Fruit fly (Drosophila melanogaster) whole organism, embryonic: ENCODE data around the gene Gyc89Da.

Experiments
- Abd-B ChIP-seq: fragments of 200-800 bp; sonication (Bioruptor generic); optimal IDR thresholded peaks from 2 replicates; lab custom pipeline; 2018; ENCODE audit warnings: missing biosample characterization, mild to moderate bottlenecking, missing genetic modification characterization, moderate library complexity
- Bgb ChIP-seq: fragments of 200-800 bp; sonication (Bioruptor generic); IDR thresholded peaks from 2 replicates; pipeline ENCODE4 v1.3.6; 2022; ENCODE audit warnings: missing biosample characterization, missing genetic modification characterization; ENCODE audit not compliant: partially characterized antibody
- CG10959 ChIP-seq: fragments of 200-800 bp; sonication (Bioruptor generic); IDR thresholded peaks from 2 replicates; pipeline ENCODE4 v1.3.6; 2022; ENCODE audit warnings: missing biosample characterization, missing genetic modification characterization
- CG11696 ChIP-seq: fragments of 200-800 bp; sonication (Bioruptor generic); IDR thresholded peaks from 2 replicates; pipeline ENCODE4 v1.3.6; 2022; ENCODE audit warnings: missing biosample characterization, missing genetic modification characterization
- CG12769 ChIP-seq: fragments of 200-800 bp; sonication (Bioruptor generic); optimal IDR thresholded peaks from 2 replicates; lab custom pipeline; 2019; ENCODE audit warnings: missing biosample characterization, mild to moderate bottlenecking, missing genetic modification characterization, moderate library complexity
- CG18011 ChIP-seq: fragments of 200-800 bp; sonication (Bioruptor generic); optimal IDR thresholded peaks from 2 replicates; lab custom pipeline; 2017; ENCODE audit warnings: missing biosample characterization, missing genetic modification characterization, mild to moderate bottlenecking, moderate library complexity, missing genotype
- CG30020 ChIP-seq: fragments of 200-800 bp; optimal IDR thresholded peaks from 2 replicates; lab custom pipeline; 2019; ENCODE audit warnings: missing biosample characterization, mild to moderate bottlenecking, missing genetic modification characterization, moderate library complexity
- CG31388 ChIP-seq: fragments of 200-800 bp; sonication (Bioruptor generic); optimal IDR thresholded peaks from 2 replicates; lab custom pipeline; 2016; ENCODE audit warnings: missing biosample characterization, missing genetic modification characterization
- CG32767 ChIP-seq: fragments of 200-800 bp; sonication (Bioruptor generic); IDR thresholded peaks from 2 replicates; pipeline ENCODE4 v1.3.6; 2022; ENCODE audit warnings: missing biosample characterization, missing genetic modification characterization
- CG34224 ChIP-seq: fragments of 200-800 bp; sonication (Bioruptor generic); IDR thresholded peaks from 3 replicates; pipeline ENCODE4 v1.3.6; 2022; ENCODE audit warnings: missing biosample characterization, missing genetic modification characterization; ENCODE audit not compliant: partially characterized antibody
- CG7745 ChIP-seq: fragments of 200-800 bp; sonication (Bioruptor generic); optimal IDR thresholded peaks from 2 replicates; lab custom pipeline; 2018; ENCODE audit warnings: missing biosample characterization, mild to moderate bottlenecking, missing genetic modification characterization, moderate library complexity
- CG7786 ChIP-seq: fragments of 200-800 bp; sonication (Bioruptor generic); optimal IDR thresholded peaks from 2 replicates; lab custom pipeline; 2016; ENCODE audit warnings: missing biosample characterization, missing genetic modification characterization
- CG7987 ChIP-seq: fragments of 200-800 bp; sonication (Bioruptor generic); optimal IDR thresholded peaks from 2 replicates; lab custom pipeline; 2018; ENCODE audit warnings: missing biosample characterization, mild to moderate bottlenecking, missing genetic modification characterization, moderate library complexity
- CG8089 ChIP-seq: fragments of 200-800 bp; sonication (Bioruptor generic); optimal IDR thresholded peaks from 3 replicates; lab custom pipeline; 2016; ENCODE audit warnings: missing biosample characterization, missing genetic modification characterization
- CG9876 ChIP-seq: fragments of 200-800 bp; sonication (Bioruptor generic); optimal IDR thresholded peaks from 2 replicates; lab custom pipeline; 2016; ENCODE audit warnings: missing biosample characterization, missing genetic modification characterization
- CG9932 ChIP-seq: fragments of 200-800 bp; sonication (Bioruptor generic); IDR thresholded peaks from 2 replicates; pipeline ENCODE4 v1.3.6; 2022; ENCODE audit warnings: missing biosample characterization, missing genetic modification characterization
- Chrac-16 ChIP-seq: fragments of 200-800 bp; sonication (Bioruptor generic); optimal IDR thresholded peaks from 3 replicates; lab custom pipeline; 2016; ENCODE audit warnings: missing biosample characterization, missing genetic modification characterization
- CoRest ChIP-seq: fragments of 200-800 bp; sonication (Bioruptor generic); optimal IDR thresholded peaks from 3 replicates; lab custom pipeline; 2018; ENCODE audit warnings: missing biosample characterization, mild to moderate bottlenecking, missing genetic modification characterization, moderate library complexity
- Dad ChIP-seq: fragments of 200-800 bp; sonication (Bioruptor generic); optimal IDR thresholded peaks from 3 replicates; lab custom pipeline; 2016; ENCODE audit warnings: missing biosample characterization, missing genetic modification characterization
- Dek ChIP-seq: fragments of 200-800 bp; sonication (Bioruptor generic); optimal IDR thresholded peaks from 3 replicates; lab custom pipeline; 2019; ENCODE audit warnings: missing biosample characterization, mild to moderate bottlenecking, missing genetic modification characterization, moderate library complexity
- Dip2 ChIP-seq: fragments of 200-800 bp; sonication (Bioruptor generic); IDR thresholded peaks from 2 replicates; pipeline ENCODE4 v1.3.6; 2022; ENCODE audit warnings: missing biosample characterization, missing genetic modification characterization
- Dll ChIP-seq: fragments of 200-800 bp; sonication (Bioruptor generic); IDR thresholded peaks from 4 replicates; pipeline ENCODE4 v1.3.6; 2022; ENCODE audit warnings: missing biosample characterization, missing genetic modification characterization; ENCODE audit not compliant: partially characterized antibody
- Dp ChIP-seq: fragments of 200-800 bp; sonication (Bioruptor generic); optimal IDR thresholded peaks from 2 replicates; lab custom pipeline; 2018; ENCODE audit warnings: missing biosample characterization, mild to moderate bottlenecking, missing genetic modification characterization, moderate library complexity
- Eip74EF ChIP-seq, 2 experiments: fragments of 200-800 bp in 1 of 2; fragments of >200 bp in 1 of 2; sonication (Bioruptor generic) in 1 of 2; optimal IDR thresholded peaks; 2 replicates each; lab custom pipeline; 2017 to 2019; ENCODE audit warnings: missing biosample characterization in 2 of 2, missing genetic modification characterization in 2 of 2, mild to moderate bottlenecking in 1 of 2, moderate library complexity in 1 of 2
- HLH4C ChIP-seq: fragments of 200-800 bp; sonication (Bioruptor generic); IDR thresholded peaks from 3 replicates; pipeline ENCODE4 v1.3.6; 2022; ENCODE audit warnings: missing biosample characterization, missing genetic modification characterization; ENCODE audit not compliant: partially characterized antibody
- Max ChIP-seq: fragments of 200-800 bp; sonication (Bioruptor generic); optimal IDR thresholded peaks from 2 replicates; lab custom pipeline; 2016; ENCODE audit warnings: missing biosample characterization, mild to moderate bottlenecking, missing genetic modification characterization
- Mrtf ChIP-seq: fragments of 200-800 bp; sonication (Bioruptor generic); IDR thresholded peaks from 3 replicates; pipeline ENCODE4 v1.3.6; 2022; ENCODE audit warnings: missing biosample characterization, missing genetic modification characterization
- Ravus ChIP-seq: fragments of 200-800 bp; sonication (Bioruptor generic); IDR thresholded peaks from 2 replicates; pipeline ENCODE4 v1.3.6; 2022; ENCODE audit warnings: missing biosample characterization, missing genetic modification characterization
- Sox100B ChIP-seq: fragments of 200-800 bp; sonication (Bioruptor generic); optimal IDR thresholded peaks from 3 replicates; lab custom pipeline; 2018; ENCODE audit warnings: missing biosample characterization, mild to moderate bottlenecking, missing genetic modification characterization
- ap ChIP-seq: fragments of 200-800 bp; sonication (Bioruptor generic); IDR thresholded peaks from 2 replicates; pipeline ENCODE4 v1.3.6; 2022; ENCODE audit warnings: missing biosample characterization, missing genetic modification characterization
- grn ChIP-seq: fragments of 200-800 bp; sonication (Bioruptor generic); optimal IDR thresholded peaks from 3 replicates; lab custom pipeline; 2017; ENCODE audit warnings: missing biosample characterization, missing genetic modification characterization
- h ChIP-seq: fragments of >200 bp; optimal IDR thresholded peaks from 2 replicates; lab custom pipeline; 2017
- hb ChIP-seq: fragments of 200-800 bp; sonication (Bioruptor generic); IDR thresholded peaks from 3 replicates; pipeline ENCODE4 v1.3.6; 2022; ENCODE audit warnings: missing biosample characterization, missing genetic modification characterization; ENCODE audit not compliant: partially characterized antibody
- insv ChIP-seq, 2 experiments: fragments of 200-800 bp; sonication (Bioruptor generic); optimal IDR thresholded peaks; 3 replicates each; lab custom pipeline; 2016 to 2018; ENCODE audit warnings: missing biosample characterization in 2 of 2, missing genetic modification characterization in 2 of 2
- jing ChIP-seq: fragments of 200-800 bp; sonication (Bioruptor generic); optimal IDR thresholded peaks from 2 replicates; lab custom pipeline; 2018; ENCODE audit warnings: missing biosample characterization, mild to moderate bottlenecking, missing genetic modification characterization
- nmo ChIP-seq: fragments of 200-800 bp; sonication (Bioruptor generic); optimal IDR thresholded peaks from 2 replicates; lab custom pipeline; 2018; ENCODE audit warnings: missing biosample characterization, mild to moderate bottlenecking, missing genetic modification characterization, moderate library complexity
- pb ChIP-seq: fragments of 200-800 bp; sonication (Bioruptor generic); optimal IDR thresholded peaks from 3 replicates; lab custom pipeline; 2016; ENCODE audit warnings: missing biosample characterization, missing genetic modification characterization
- pfk ChIP-seq: fragments of 200-800 bp; sonication (Bioruptor generic); optimal IDR thresholded peaks from 2 replicates; lab custom pipeline; 2018; ENCODE audit warnings: missing biosample characterization, mild to moderate bottlenecking, missing genetic modification characterization, moderate library complexity
- prd ChIP-seq, 3 experiments: fragments of >200 bp in 2 of 3; fragments of 200-800 bp in 1 of 3; sonication (Bioruptor generic) in 1 of 3; optimal IDR thresholded peaks in 2 of 3; IDR thresholded peaks in 1 of 3; 2 replicates in 2 of 3; 3 replicates in 1 of 3; pipeline versions ENCODE4 v1.3.6 to Lab custom; 2017 to 2022; ENCODE audit warnings: missing biosample characterization in 1 of 3, missing genetic modification characterization in 1 of 3
- psq ChIP-seq: fragments of 200-800 bp; sonication (Bioruptor generic); optimal IDR thresholded peaks from 2 replicates; lab custom pipeline; 2017; ENCODE audit warnings: missing biosample characterization, missing genetic modification characterization
- salm ChIP-seq: fragments of 200-800 bp; sonication (Bioruptor generic); optimal IDR thresholded peaks from 2 replicates; lab custom pipeline; 2018; ENCODE audit warnings: missing biosample characterization, mild to moderate bottlenecking, missing genetic modification characterization
- sens-2 ChIP-seq: fragments of 200-800 bp; sonication (Bioruptor generic); IDR thresholded peaks from 2 replicates; pipeline ENCODE4 v1.3.6; 2022; ENCODE audit warnings: missing biosample characterization, missing genetic modification characterization
- sima ChIP-seq: fragments of 200-800 bp; sonication (Bioruptor generic); optimal IDR thresholded peaks from 2 replicates; lab custom pipeline; 2016; ENCODE audit warnings: missing biosample characterization, missing genetic modification characterization
- sna ChIP-seq: fragments of 200-800 bp; sonication (Bioruptor generic); IDR thresholded peaks from 2 replicates; pipeline ENCODE4 v1.3.6; 2022; ENCODE audit warnings: missing biosample characterization, missing genetic modification characterization; ENCODE audit not compliant: partially characterized antibody
- so ChIP-seq: fragments of 200-800 bp; sonication (Bioruptor generic); IDR thresholded peaks from 3 replicates; pipeline ENCODE4 v1.3.6; 2022; ENCODE audit warnings: missing biosample characterization, missing genetic modification characterization
- tll ChIP-seq, 2 experiments: fragments of 200-800 bp in 1 of 2; fragments of >200 bp in 1 of 2; sonication (Bioruptor generic) in 1 of 2; optimal IDR thresholded peaks; 2 replicates each; lab custom pipeline; 2017 to 2019; ENCODE audit warnings: missing biosample characterization in 2 of 2, missing genetic modification characterization in 2 of 2, mild to moderate bottlenecking in 1 of 2, moderate library complexity in 1 of 2
- trh ChIP-seq: fragments of 200-800 bp; sonication (Bioruptor generic); optimal IDR thresholded peaks from 2 replicates; lab custom pipeline; 2016; ENCODE audit warnings: missing biosample characterization, missing genetic modification characterization
- ttk ChIP-seq: fragments of 200-800 bp; sonication (Bioruptor generic); IDR thresholded peaks from 2 replicates; pipeline ENCODE4 v2.1.2; 2022; ENCODE audit warnings: missing biosample characterization, missing genetic modification characterization
- vnd ChIP-seq: fragments of 200-800 bp; sonication (Bioruptor generic); IDR thresholded peaks from 3 replicates; pipeline ENCODE4 v1.3.6; 2022; ENCODE audit warnings: missing biosample characterization, missing genetic modification characterization; ENCODE audit not compliant: partially characterized antibody
- zfh1 ChIP-seq: fragments of 200-800 bp; sonication (Bioruptor generic); IDR thresholded peaks from 3 replicates; pipeline ENCODE4 v1.3.6; 2022; ENCODE audit warnings: missing biosample characterization, missing genetic modification characterization

Gene Gyc89Da

DNA sequence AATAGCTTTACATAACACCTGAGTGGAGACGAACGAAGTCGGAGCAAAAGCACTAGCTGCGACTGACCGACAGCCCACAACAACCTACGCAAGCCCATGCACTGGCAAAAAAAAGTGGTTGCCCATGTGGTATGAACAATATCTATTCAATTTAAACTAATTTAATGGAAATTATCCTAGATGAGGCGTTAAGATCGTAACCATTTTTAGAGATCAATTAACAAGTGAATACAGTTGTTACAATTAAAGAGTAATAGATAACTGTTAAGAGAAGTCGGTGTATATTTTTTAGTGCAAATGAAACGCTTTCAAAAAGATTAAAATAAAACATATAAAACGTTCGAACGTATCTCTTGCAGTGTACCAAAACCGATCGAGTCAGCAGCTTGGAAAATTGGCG lies 23.8 kb downstream of the Gyc89Da start (continued):
- TF ChIP-seq sna (GFP tag; lab: Robert Waterston, UW), result no peak
- TF ChIP-seq CG30020, result no peak
- TF ChIP-seq CG7745 (tag; lab: Kevin White, UChicago), result no peak
- TF ChIP-seq Eip74EF (GFP tag; optimal IDR thresholded peaks at IDR 0.05; lab: Kevin White, UChicago), result peak in 1 of 2 experiments; percentile 59
- TF ChIP-seq HLH4C (GFP tag; lab: Robert Waterston, UW), result no peak
- TF ChIP-seq Chrac-16 (GFP tag; lab: Kevin White, UChicago), result peak; percentile 7
- no peak for TF ChIP-seq Mrtf (GFP tag; lab: Robert Waterston, UW)
- no peak for TF ChIP-seq CG8089 (GFP tag; lab: Kevin White, UChicago)
- TF ChIP-seq Dek (tag; lab: Kevin White, UChicago), result peak; percentile 5
- TF ChIP-seq CG18011 (GFP tag; lab: Kevin White, UChicago), result no peak
- TF ChIP-seq pfk (GFP tag; lab: Kevin White, UChicago), result no peak
- no peak for TF ChIP-seq prd (optimal IDR thresholded peaks at IDR 0.05; lab: Kevin White, UChicago)
- peak; percentile 38; the same call in 1 of the 3 replicates for TF ChIP-seq prd (GFP tag; IDR thresholded peaks at IDR 0.05; lab: Robert Waterston, UW)
- TF ChIP-seq CG31388, result no peak
- TF ChIP-seq Sox100B, result no peak
- TF ChIP-seq h (lab: Kevin White, UChicago), result no peak
- no peak for TF ChIP-seq tll (GFP tag; optimal IDR thresholded peaks at IDR 0.05; lab: Kevin White, UChicago)
- no peak for TF ChIP-seq grn (GFP tag; lab: Kevin White, UChicago)
- TF ChIP-seq ap, result peak; percentile 52
- no peak for TF ChIP-seq CG9876 (GFP tag; lab: Kevin White, UChicago)
- no peak for TF ChIP-seq Dll
- no peak for TF ChIP-seq Dp (GFP tag; lab: Kevin White, UChicago)
- 0 out of 2 replicates have a peak, but pooled peaks have one; percentile 16 for TF ChIP-seq CG32767 (GFP tag; lab: Robert Waterston, UW)
- no peak for TF ChIP-seq CG11696 (GFP tag; lab: Robert Waterston, UW)
- TF ChIP-seq salm, result peak; percentile 14
- no peak for TF ChIP-seq Ravus
- no peak for TF ChIP-seq insv (GFP tag; optimal IDR thresholded peaks at IDR 0.05; lab: Kevin White, UChicago)
- TF ChIP-seq pb, result no peak
- TF ChIP-seq nmo, result peak; percentile 68
- TF ChIP-seq hb (GFP tag; lab: Robert Waterston, UW), result no peak
- peak; percentile 46; the same call in 1 of the 3 replicates for TF ChIP-seq zfh1
- no peak for TF ChIP-seq Dad
- no peak for TF ChIP-seq vnd (GFP tag; lab: Robert Waterston, UW)
- no peak for TF ChIP-seq Dip2 (GFP tag; lab: Robert Waterston, UW)
- no peak for TF ChIP-seq sens-2 (GFP tag; lab: Robert Waterston, UW)
- peak; percentile 68 for TF ChIP-seq ttk
- no peak for TF ChIP-seq Bgb (GFP tag; lab: Robert Waterston, UW)
- TF ChIP-seq psq, result no peak
- TF ChIP-seq Abd-B, result no peak
- no peak for TF ChIP-seq CG7786
- no peak for TF ChIP-seq CG7987
- TF ChIP-seq so (GFP tag; lab: Robert Waterston, UW), result no peak
- TF ChIP-seq trh (GFP tag; lab: Kevin White, UChicago), result no peak
- TF ChIP-seq CG9932, result no peak
- no peak for TF ChIP-seq sima
- TF ChIP-seq CoRest, result peak; percentile 62
- TF ChIP-seq CG34224 (GFP tag; lab: Robert Waterston, UW), result no peak
- no peak for TF ChIP-seq CG12769 (tag; lab: Kevin White, UChicago)
- TF ChIP-seq CG10959 (GFP tag; lab: Robert Waterston, UW), result no peak
- TF ChIP-seq jing, result peak; percentile 55
- TF ChIP-seq Max (GFP tag; lab: Kevin White, UChicago), result no peak
